Worm (Caenorhabditis elegans) whole organism, early embryonic: ENCODE results near the gene immp-2.

Source experiments
- B0310.2 ChIP-seq: sonication (generic microtip); optimal IDR thresholded peaks from 2 replicates; lab custom pipeline; 2016; ENCODE audit warnings: mild to moderate bottlenecking, missing genetic modification characterization, missing compliant biosample characterization
- F13C5.2 ChIP-seq: sonication (generic microtip); optimal IDR thresholded peaks from 2 replicates; lab custom pipeline; 2017; ENCODE audit warnings: mild to moderate bottlenecking, missing genetic modification characterization, inconsistent platforms, missing compliant biosample characterization
- aly-1 ChIP-seq: sonication (generic microtip); optimal IDR thresholded peaks from 2 replicates; lab custom pipeline; 2016; ENCODE audit warnings: missing genetic modification characterization, missing compliant biosample characterization
- ama-1 ChIP-seq: fragments of 150-350 bp; optimal IDR thresholded peaks from 2 replicates; lab custom pipeline; 2014
- ceh-13 ChIP-seq: fragments of 200-800 bp; sonication (Bioruptor generic); optimal IDR thresholded peaks from 2 replicates; lab custom pipeline; 2018; ENCODE audit warnings: mild to moderate bottlenecking, missing genetic modification characterization, missing compliant biosample characterization
- ceh-36 ChIP-seq: sonication (generic microtip); optimal IDR thresholded peaks from 2 replicates; lab custom pipeline; 2016; ENCODE audit warnings: missing genetic modification characterization, inconsistent platforms, missing compliant biosample characterization
- ets-7 ChIP-seq: sonication (generic microtip); optimal IDR thresholded peaks from 2 replicates; lab custom pipeline; 2016; ENCODE audit warnings: missing genotype, missing genetic modification characterization, missing compliant biosample characterization
- flt-1 ChIP-seq: fragments of 200-800 bp; sonication (Bioruptor generic); IDR thresholded peaks from 2 replicates; pipeline ENCODE4 v1.3.6; 2022; ENCODE audit warnings: missing genetic modification characterization, missing compliant biosample characterization
- hmbx-1 ChIP-seq: sonication (generic microtip); optimal IDR thresholded peaks from 2 replicates; lab custom pipeline; 2016; ENCODE audit warnings: mild to moderate bottlenecking, missing genetic modification characterization, missing compliant biosample characterization
- hmg-4 ChIP-seq: fragments of 200-800 bp; sonication (Bioruptor generic); optimal IDR thresholded peaks from 2 replicates; lab custom pipeline; 2018; ENCODE audit warnings: mild to moderate bottlenecking, missing genetic modification characterization, missing compliant biosample characterization
- hnd-1 ChIP-seq: sonication (generic microtip); optimal IDR thresholded peaks from 2 replicates; lab custom pipeline; 2016; ENCODE audit warnings: missing genetic modification characterization, missing compliant biosample characterization
- pes-1 ChIP-seq: fragments of 200-800 bp; sonication (Bioruptor generic); IDR thresholded peaks from 2 replicates; pipeline ENCODE4 v1.3.6; 2022; ENCODE audit warnings: missing genetic modification reagents, missing genetic modification characterization, missing compliant biosample characterization
- scrt-1 ChIP-seq: fragments of 200-800 bp; sonication (Bioruptor generic); IDR thresholded peaks from 2 replicates; pipeline ENCODE4 v1.3.6; 2022; ENCODE audit warnings: missing genetic modification characterization, missing compliant biosample characterization
- sea-1 ChIP-seq: fragments of 200-800 bp; sonication (Bioruptor generic); conservative IDR thresholded peaks from 2 replicates; pipeline ENCODE4 v1.3.6; 2022; ENCODE audit warnings: missing genetic modification characterization, missing compliant biosample characterization
- tbx-11 ChIP-seq: fragments of 200-800 bp; sonication (Bioruptor generic); IDR thresholded peaks from 2 replicates; pipeline ENCODE4 v1.3.6; 2022; ENCODE audit warnings: missing genetic modification characterization, missing compliant biosample characterization
- tbx-37 ChIP-seq: fragments of 200-800 bp; sonication (Bioruptor generic); conservative IDR thresholded peaks from 2 replicates; pipeline ENCODE4 v1.3.6; 2022; ENCODE audit warnings: missing genetic modification reagents, missing genetic modification characterization, missing compliant biosample characterization
- tra-4 ChIP-seq: sonication (generic microtip); optimal IDR thresholded peaks from 2 replicates; lab custom pipeline; 2017; ENCODE audit warnings: missing genetic modification characterization, missing compliant biosample characterization

Gene immp-2

DNA sequence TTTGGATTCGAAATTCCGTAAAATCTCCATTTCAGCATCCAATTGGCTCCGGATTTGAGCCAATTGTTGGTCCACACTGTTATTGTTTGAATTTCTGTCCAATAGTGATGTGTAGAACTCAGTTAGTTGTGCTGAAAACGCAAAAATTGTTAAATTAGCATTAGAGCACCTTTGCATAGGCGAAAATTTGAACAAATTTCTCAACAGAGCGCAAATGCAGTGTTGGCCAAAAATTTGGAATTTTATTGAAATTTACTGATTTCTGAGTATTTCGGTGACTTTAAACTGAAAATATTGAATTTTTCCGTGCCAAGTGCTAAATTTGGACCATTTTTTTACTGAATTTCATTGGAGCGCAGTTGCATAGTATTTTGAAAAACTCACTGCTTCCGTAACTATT is 34.9 kb upstream of the immp-2 start:
- TF ChIP-seq ceh-36 (no peak), hmg-4 (GFP tag; lab: Kevin White, UChicago) (no peak), tbx-11 (GFP tag; lab: Robert Waterston, UW) (no peak), sea-1 (GFP tag; lab: Robert Waterston, UW) (no peak), F13C5.2 (tag; lab: Kevin White, UChicago) (no peak), tra-4 (tag; lab: Kevin White, UChicago) (no peak), scrt-1 (GFP tag; lab: Robert Waterston, UW) (no peak), flt-1 (GFP tag; lab: Robert Waterston, UW) (no peak), ama-1 (lab: Kevin White, UChicago) (no peak)

DNA sequence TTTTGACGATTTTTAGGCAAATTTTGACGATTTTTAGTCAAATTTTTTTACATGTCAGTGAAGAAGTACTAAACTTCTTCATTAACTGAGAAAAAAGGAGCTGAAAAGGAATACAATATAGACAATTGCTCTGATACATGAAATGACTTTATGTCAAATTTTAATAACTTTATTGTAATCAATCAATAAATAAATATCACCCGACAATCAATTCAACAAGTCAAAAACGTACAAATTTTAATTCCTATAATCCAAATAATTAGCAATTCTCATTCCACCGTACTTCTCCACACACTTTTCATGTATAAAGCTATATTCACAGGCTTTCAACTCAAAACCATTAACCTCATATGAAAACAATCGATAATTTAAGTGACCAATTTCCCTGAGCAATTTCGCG is 32.9 kb upstream of the immp-2 start:
- TF ChIP-seq hnd-1 (tag; lab: Kevin White, UChicago) (no peak), tbx-11 (GFP tag; lab: Robert Waterston, UW) (no peak), ceh-36 (no peak), sea-1 (GFP tag; lab: Robert Waterston, UW) (no peak), B0310.2 (tag; lab: Kevin White, UChicago) (no peak), tra-4 (tag; lab: Kevin White, UChicago) (no peak), F13C5.2 (tag; lab: Kevin White, UChicago) (no peak), ets-7 (tag; lab: Kevin White, UChicago) (no peak), tbx-37 (GFP tag; lab: Robert Waterston, UW) (no peak)

DNA sequence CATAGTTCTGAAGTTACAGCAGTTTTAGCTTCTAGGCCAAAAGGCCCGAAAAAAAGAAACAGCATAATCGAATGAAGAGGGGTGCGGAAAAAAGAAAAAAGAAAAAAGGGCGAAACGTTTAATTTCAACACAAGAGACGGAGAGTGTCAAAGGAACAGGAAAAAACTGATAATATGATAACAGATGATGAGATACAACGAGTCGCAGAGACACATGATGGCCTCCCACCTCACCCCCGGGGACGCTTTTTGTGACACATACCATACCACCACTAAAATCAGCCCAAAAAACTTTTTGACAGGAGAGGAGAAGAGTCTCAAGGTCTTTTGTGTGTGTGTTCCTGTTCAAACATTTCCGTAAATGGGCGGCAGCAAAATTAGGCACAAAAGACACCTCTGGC is 29.4 kb upstream of the immp-2 start:
- TF ChIP-seq flt-1 (GFP tag; lab: Robert Waterston, UW) (no peak), ceh-36 (no peak), scrt-1 (GFP tag; lab: Robert Waterston, UW) (no peak), tbx-11 (GFP tag; lab: Robert Waterston, UW) (no peak), tra-4 (tag; lab: Kevin White, UChicago) (no peak), ama-1 (lab: Kevin White, UChicago) (no peak), pes-1 (GFP tag; lab: Robert Waterston, UW) (no peak), ets-7 (tag; lab: Kevin White, UChicago) (no peak), B0310.2 (tag; lab: Kevin White, UChicago) (no peak), hmbx-1 (tag; lab: Kevin White, UChicago) (no peak), hmg-4 (GFP tag; lab: Kevin White, UChicago) (no peak), ceh-13 (GFP tag; lab: Kevin White, UChicago) (no peak), aly-1 (tag; lab: Kevin White, UChicago) (no peak), tbx-37 (GFP tag; lab: Robert Waterston, UW) (no peak), sea-1 (GFP tag; lab: Robert Waterston, UW) (no peak)

DNA sequence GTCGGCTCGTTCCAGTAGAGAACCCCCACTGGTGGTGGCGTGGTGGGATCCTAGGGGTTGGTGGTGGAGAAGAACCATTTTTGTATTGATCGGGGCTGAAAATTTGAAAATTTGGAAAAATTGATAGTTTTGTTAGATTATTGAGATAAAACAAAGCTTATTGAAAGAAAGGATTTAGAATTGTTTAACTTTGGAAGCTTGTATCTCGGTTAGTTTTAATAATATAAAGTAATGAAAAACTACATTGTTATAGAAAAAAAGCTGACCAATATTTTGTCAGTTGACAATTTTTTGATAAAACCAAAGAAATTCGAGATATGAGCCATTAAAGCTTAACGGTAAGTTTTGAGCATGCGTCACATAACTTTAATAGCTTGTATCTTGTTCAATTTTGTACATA is 24.3 kb upstream of the immp-2 start, which contains the start of gene abhd-14:
abhd-14 (minus strand) TSS at position 101 of the 400 bp plus-strand sequence.
- TF ChIP-seq pes-1 (GFP tag; lab: Robert Waterston, UW), result no peak
- TF ChIP-seq scrt-1 (GFP tag; lab: Robert Waterston, UW), result no peak
- TF ChIP-seq hnd-1 (tag; lab: Kevin White, UChicago), result no peak
- no peak for TF ChIP-seq tbx-37 (GFP tag; lab: Robert Waterston, UW)
- TF ChIP-seq sea-1 (GFP tag; lab: Robert Waterston, UW), result no peak
- TF ChIP-seq flt-1 (GFP tag; lab: Robert Waterston, UW), result no peak

DNA sequence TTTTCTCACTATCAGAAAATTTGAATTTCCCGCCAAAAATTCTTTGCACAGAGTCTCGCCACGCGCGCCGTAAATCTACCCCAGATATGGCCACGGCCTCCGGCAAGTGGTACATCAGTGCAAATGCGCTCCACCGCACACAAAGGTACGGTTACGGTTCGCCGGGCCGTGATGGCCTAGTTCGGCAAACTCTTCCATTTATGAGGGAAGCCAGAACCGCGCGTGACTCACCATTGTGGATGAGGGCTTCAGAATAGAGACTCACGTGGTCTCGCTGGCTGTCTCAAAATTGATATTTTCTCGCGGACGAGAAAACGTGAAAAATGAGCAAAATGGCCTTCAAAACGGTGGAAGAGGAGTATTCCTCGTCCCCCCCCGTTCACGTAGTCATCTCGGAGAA is 14.1 kb upstream of the immp-2 start:
- TF ChIP-seq scrt-1 (GFP tag; lab: Robert Waterston, UW), result no peak
- 0 out of 2 replicates have a peak, but pooled peaks have one; percentile 29 for TF ChIP-seq tbx-11 (GFP tag; lab: Robert Waterston, UW)
- TF ChIP-seq ama-1 (lab: Kevin White, UChicago), result no peak
- TF ChIP-seq ceh-36, result no peak
- no peak for TF ChIP-seq F13C5.2 (tag; lab: Kevin White, UChicago)
- TF ChIP-seq pes-1 (GFP tag; lab: Robert Waterston, UW), result peak; percentile 7
- TF ChIP-seq hnd-1 (tag; lab: Kevin White, UChicago), result no peak
- TF ChIP-seq aly-1 (tag; lab: Kevin White, UChicago), result peak; percentile 34
- TF ChIP-seq hmg-4 (GFP tag; lab: Kevin White, UChicago), result no peak
- TF ChIP-seq tbx-37 (GFP tag; lab: Robert Waterston, UW), result no peak

DNA sequence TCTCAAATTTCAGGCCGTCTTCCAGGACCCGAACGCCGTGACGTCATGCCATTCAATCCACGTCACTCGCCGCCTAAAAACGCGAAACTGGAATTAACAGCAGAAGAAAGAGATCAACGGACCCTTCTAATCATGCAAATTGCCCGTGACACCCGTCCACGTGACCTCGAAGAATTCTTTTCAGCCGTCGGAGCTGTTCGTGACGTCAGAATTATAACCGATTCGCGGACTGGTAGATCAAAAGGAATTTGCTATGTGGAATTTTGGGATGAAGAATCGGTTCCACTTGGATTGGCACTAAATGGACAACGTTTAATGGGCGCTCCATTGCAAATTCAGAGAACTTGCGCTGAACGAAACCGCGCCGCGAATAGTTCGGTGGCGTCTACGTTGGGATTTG is 9.8 kb upstream of the immp-2 start:
- TF ChIP-seq B0310.2 (tag; lab: Kevin White, UChicago) (no peak), ceh-13 (GFP tag; lab: Kevin White, UChicago) (no peak), flt-1 (GFP tag; lab: Robert Waterston, UW) (no peak), hnd-1 (tag; lab: Kevin White, UChicago) (no peak), scrt-1 (GFP tag; lab: Robert Waterston, UW) (no peak), tra-4 (tag; lab: Kevin White, UChicago) (no peak), sea-1 (GFP tag; lab: Robert Waterston, UW) (no peak), hmbx-1 (tag; lab: Kevin White, UChicago) (no peak), pes-1 (GFP tag; lab: Robert Waterston, UW) (no peak), hmg-4 (GFP tag; lab: Kevin White, UChicago) (no peak), tbx-11 (GFP tag; lab: Robert Waterston, UW) (no peak), tbx-37 (GFP tag; lab: Robert Waterston, UW) (no peak), ceh-36 (no peak), F13C5.2 (tag; lab: Kevin White, UChicago) (no peak), ama-1 (lab: Kevin White, UChicago) (no peak), aly-1 (tag; lab: Kevin White, UChicago) (no peak), ets-7 (tag; lab: Kevin White, UChicago) (no peak)

DNA sequence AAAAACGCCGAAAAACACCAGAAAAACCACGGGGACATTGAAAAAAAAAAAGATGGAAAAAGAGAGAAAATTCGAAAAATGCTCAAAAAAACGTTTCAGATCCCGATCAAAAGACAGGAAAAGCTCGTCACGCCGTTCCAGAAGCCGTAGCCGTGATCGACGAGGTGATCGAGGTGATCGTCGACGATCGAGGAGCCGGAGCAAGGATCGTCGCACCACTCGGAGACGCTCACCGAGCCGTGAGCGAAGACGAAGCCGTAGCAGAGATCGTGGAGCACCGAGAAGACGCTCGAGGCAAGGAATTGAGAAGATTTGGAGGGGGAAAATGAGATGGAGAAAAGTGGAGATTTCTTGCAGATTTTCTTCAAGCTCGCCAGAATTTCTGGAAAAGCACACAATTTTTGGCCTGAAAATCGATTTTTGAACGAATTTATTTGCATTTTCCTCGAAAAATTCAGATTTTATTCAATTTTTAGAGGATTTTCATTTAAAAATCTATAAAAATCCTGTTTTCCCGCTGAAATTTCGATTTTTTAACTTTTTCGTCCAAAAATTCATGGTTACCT is 7.7 kb upstream of the immp-2 start:
- TF ChIP-seq ama-1 (lab: Kevin White, UChicago) (no peak), ceh-36 (no peak), tbx-11 (GFP tag; lab: Robert Waterston, UW) (no peak), ets-7 (tag; lab: Kevin White, UChicago) (no peak), hmbx-1 (tag; lab: Kevin White, UChicago) (no peak), aly-1 (tag; lab: Kevin White, UChicago) (no peak), flt-1 (GFP tag; lab: Robert Waterston, UW) (no peak), scrt-1 (GFP tag; lab: Robert Waterston, UW) (no peak), hmg-4 (GFP tag; lab: Kevin White, UChicago) (no peak), tbx-37 (GFP tag; lab: Robert Waterston, UW) (no peak)
